Fruit fly (Drosophila melanogaster) whole organism, adult: ENCODE results near the gene CG10154.

Experiments used
- CG11617 ChIP-seq: fragments of 200-800 bp; sonication (Bioruptor generic); optimal IDR thresholded peaks from 2 replicates; lab custom pipeline; 2017; ENCODE audit warnings: mild to moderate bottlenecking, missing biosample characterization, missing genetic modification reagents, missing genetic modification characterization
- CG12768 ChIP-seq: fragments of 200-800 bp; sonication (Bioruptor generic); optimal IDR thresholded peaks from 2 replicates; lab custom pipeline; 2017; ENCODE audit warnings: missing biosample characterization, missing genetic modification characterization, mild to moderate bottlenecking, moderate library complexity, missing genetic modification reagents
- CG33017 ChIP-seq: fragments of 200-800 bp; sonication (Bioruptor generic); optimal IDR thresholded peaks from 2 replicates; lab custom pipeline; 2018; ENCODE audit warnings: missing biosample characterization, mild to moderate bottlenecking, missing genetic modification characterization, moderate library complexity
- CG5204 ChIP-seq: fragments of 200-800 bp; sonication (Bioruptor generic); optimal IDR thresholded peaks from 2 replicates; lab custom pipeline; 2016; ENCODE audit warnings: missing biosample characterization, missing genetic modification characterization
- CG7101 ChIP-seq: fragments of 200-800 bp; sonication (Bioruptor generic); optimal IDR thresholded peaks from 2 replicates; lab custom pipeline; 2018; ENCODE audit warnings: missing biosample characterization, mild to moderate bottlenecking, missing genetic modification characterization, moderate library complexity
- Clk ChIP-seq: fragments of 200-800 bp; sonication (Bioruptor generic); optimal IDR thresholded peaks from 2 replicates; lab custom pipeline; 2017; ENCODE audit warnings: missing biosample characterization, missing genetic modification characterization
- Mnt ChIP-seq: fragments of 200-800 bp; sonication (Bioruptor generic); optimal IDR thresholded peaks from 2 replicates; lab custom pipeline; 2016; ENCODE audit warnings: missing biosample characterization, mild to moderate bottlenecking, missing genetic modification characterization
- cic ChIP-seq: fragments of 200-800 bp; sonication (Bioruptor generic); optimal IDR thresholded peaks from 2 replicates; lab custom pipeline; 2017; ENCODE audit warnings: missing biosample characterization, mild to moderate bottlenecking, missing genetic modification characterization, moderate library complexity
- kay ChIP-seq: fragments of 200-800 bp; sonication (Bioruptor generic); peaks from one replicate; lab custom pipeline; 2016; ENCODE audit warnings: missing biosample characterization, missing genetic modification characterization, borderline replicate concordance
- ovo ChIP-seq: fragments of 200-800 bp; sonication (Bioruptor generic); optimal IDR thresholded peaks from 2 replicates; lab custom pipeline; 2016; ENCODE audit warnings: missing biosample characterization, missing genetic modification characterization
- pad ChIP-seq: fragments of 200-800 bp; sonication (Bioruptor generic); optimal IDR thresholded peaks from 3 replicates; lab custom pipeline; 2017; ENCODE audit warnings: missing biosample characterization, missing genetic modification characterization, mild to moderate bottlenecking, moderate library complexity, missing genetic modification reagents

- TF ChIP-seq CG33017 (tag; lab: Kevin White, UChicago): no peak
- TF ChIP-seq kay (GFP tag; lab: Kevin White, UChicago): no peak
- TF ChIP-seq CG5204 (GFP tag; lab: Kevin White, UChicago): no peak
- no peak for TF ChIP-seq Mnt (GFP tag; lab: Kevin White, UChicago)
- no peak for TF ChIP-seq CG12768 (GFP tag; lab: Kevin White, UChicago)
- TF ChIP-seq CG11617 (GFP tag; lab: Kevin White, UChicago): no peak
- TF ChIP-seq Clk (GFP tag; lab: Kevin White, UChicago): no peak
- TF ChIP-seq CG7101 (tag; lab: Kevin White, UChicago): no peak
- TF ChIP-seq pad (GFP tag; lab: Kevin White, UChicago): no peak
- TF ChIP-seq cic (GFP tag; lab: Kevin White, UChicago): no peak
- TF ChIP-seq ovo (GFP tag; lab: Kevin White, UChicago): no peak
Measured at dm6 chr3L:13452281-13452680, 15.3 kb upstream of the CG10154 start.
